Fruit fly (Drosophila melanogaster) whole organism, wandering third instar larva: Measurements from ENCODE around the gene CG5355.
A peak's percentile ranks its signal among the peaks of the same experiment; 100 is the strongest.

Experiments used
- CG32264 ChIP-seq: fragments of 200-800 bp; sonication (Bioruptor generic); optimal IDR thresholded peaks from 2 replicates; lab custom pipeline; 2016; ENCODE audit warnings: missing biosample characterization, missing genetic modification characterization
- CG9705 ChIP-seq: fragments of 200-800 bp; sonication (Bioruptor generic); optimal IDR thresholded peaks from 2 replicates; lab custom pipeline; 2018; ENCODE audit warnings: missing biosample characterization, mild to moderate bottlenecking, missing genetic modification characterization
- CrebA ChIP-seq: fragments of 200-800 bp; sonication (Bioruptor generic); optimal IDR thresholded peaks from 2 replicates; lab custom pipeline; 2016; ENCODE audit warnings: missing biosample characterization, mild to moderate bottlenecking, missing genetic modification characterization, borderline replicate concordance
- Dfd ChIP-seq: fragments of >200 bp; optimal IDR thresholded peaks from 2 replicates; lab custom pipeline; 2017; ENCODE audit warnings: missing biosample characterization, missing genetic modification characterization
- Dif ChIP-seq: fragments of 200-275, 200-300 bp; sonication (Bioruptor generic); optimal IDR thresholded peaks from 2 replicates; lab custom pipeline; 2018; ENCODE audit warnings: missing biosample characterization, missing genetic modification characterization; ENCODE audit not compliant: partially characterized antibody
- GATAd ChIP-seq: sonication (Bioruptor generic); optimal IDR thresholded peaks from 2 replicates; lab custom pipeline; 2016; ENCODE audit warnings: missing biosample characterization, missing genetic modification characterization
- HLH106 ChIP-seq: fragments of 200-800 bp; optimal IDR thresholded peaks from 3 replicates; lab custom pipeline; 2019; ENCODE audit warnings: missing biosample characterization, mild to moderate bottlenecking, missing genetic modification characterization, moderate library complexity
- Hnf4 ChIP-seq: fragments of 200-800 bp; sonication (Bioruptor generic); optimal IDR thresholded peaks from 2 replicates; lab custom pipeline; 2016; ENCODE audit warnings: missing biosample characterization, mild to moderate bottlenecking, missing genetic modification characterization
- Hr78 ChIP-seq: fragments of >200 bp; optimal IDR thresholded peaks from 2 replicates; lab custom pipeline; 2017; ENCODE audit warnings: missing biosample characterization, missing genetic modification characterization
- Hr83 ChIP-seq: fragments of 200-300 bp; sonication (Bioruptor generic); optimal IDR thresholded peaks from 2 replicates; lab custom pipeline; 2016; ENCODE audit warnings: missing biosample characterization, mild to moderate bottlenecking, missing genetic modification characterization, moderate library complexity; ENCODE audit not compliant: poor library complexity, severe bottlenecking
- Jra ChIP-seq: sonication (Bioruptor generic); optimal IDR thresholded peaks from 2 replicates; lab custom pipeline; 2016; ENCODE audit warnings: missing biosample characterization, missing genetic modification characterization
- Mio ChIP-seq: sonication (Bioruptor generic); optimal IDR thresholded peaks from 2 replicates; lab custom pipeline; 2016; ENCODE audit warnings: missing biosample characterization, missing genetic modification characterization
- Myc ChIP-seq: fragments of >200 bp; optimal IDR thresholded peaks from 2 replicates; lab custom pipeline; 2017
- N ChIP-seq: fragments of >200 bp; optimal IDR thresholded peaks from 2 replicates; lab custom pipeline; 2018; ENCODE audit warnings: missing biosample characterization, missing external identifiers, missing genetic modification characterization
- OdsH ChIP-seq: fragments of 200-800 bp; sonication (Bioruptor generic); optimal IDR thresholded peaks from 2 replicates; lab custom pipeline; 2016; ENCODE audit warnings: missing biosample characterization, mild to moderate bottlenecking, missing genetic modification characterization
- Rel ChIP-seq, 2 experiments: fragments of 200-800 bp; sonication (Bioruptor generic) in 1 of 2; optimal IDR thresholded peaks; 2 replicates in 1 of 2; 3 replicates in 1 of 2; lab custom pipeline; 2016 to 2019; ENCODE audit warnings: mild to moderate bottlenecking in 2 of 2, missing biosample characterization in 2 of 2, missing genetic modification characterization in 2 of 2, moderate library complexity in 1 of 2
- Sp1 ChIP-seq: fragments of 200-800 bp; sonication (Bioruptor generic); optimal IDR thresholded peaks from 3 replicates; lab custom pipeline; 2019; ENCODE audit warnings: missing biosample characterization, mild to moderate bottlenecking, missing genetic modification characterization, moderate library complexity
- Vsx2 ChIP-seq: fragments of 200-300, 225-300 bp; sonication (Bioruptor generic); optimal IDR thresholded peaks from 2 replicates; lab custom pipeline; 2018; ENCODE audit warnings: missing biosample characterization, missing genetic modification characterization; ENCODE audit not compliant: partially characterized antibody
- br ChIP-seq: fragments of 200-800 bp; sonication (Bioruptor generic); optimal IDR thresholded peaks from 2 replicates; lab custom pipeline; 2016; ENCODE audit warnings: missing biosample characterization, missing genetic modification characterization
- brk ChIP-seq: fragments of 200-800 bp; sonication (Bioruptor generic); optimal IDR thresholded peaks from 2 replicates; lab custom pipeline; 2016; ENCODE audit warnings: missing biosample characterization, mild to moderate bottlenecking, missing genetic modification characterization
- dl ChIP-seq, 2 experiments: fragments of 175-275, 200-275 bp in 1 of 2; fragments of 200-275 bp in 1 of 2; sonication (Bioruptor generic); optimal IDR thresholded peaks; lab custom pipeline; 2018; ENCODE audit warnings: mild to moderate bottlenecking in 2 of 2, missing biosample characterization in 2 of 2, missing genetic modification characterization in 2 of 2, moderate library complexity in 2 of 2; ENCODE audit not compliant: partially characterized antibody in 2 of 2, insufficient read depth in 1 of 2
- dmrt93B ChIP-seq: fragments of 200-800 bp; sonication (Bioruptor generic); optimal IDR thresholded peaks from 2 replicates; lab custom pipeline; 2018; ENCODE audit warnings: missing biosample characterization, mild to moderate bottlenecking, missing genetic modification characterization
- dsf ChIP-seq: sonication (Bioruptor generic); optimal IDR thresholded peaks from 2 replicates; lab custom pipeline; 2016; ENCODE audit warnings: missing biosample characterization, missing genetic modification characterization, borderline replicate concordance
- ey ChIP-seq: fragments of 200-800 bp; sonication (Bioruptor generic); optimal IDR thresholded peaks from 2 replicates; lab custom pipeline; 2016; ENCODE audit warnings: missing biosample characterization, missing genetic modification characterization
- foxo ChIP-seq, 2 experiments: fragments of 200-800 bp; sonication (Bioruptor generic); optimal IDR thresholded peaks; 2 replicates in 1 of 2; 3 replicates in 1 of 2; lab custom pipeline; 2016 to 2017; ENCODE audit warnings: missing biosample characterization in 2 of 2, missing genetic modification characterization in 2 of 2
- fru ChIP-seq: fragments of 200-800 bp; sonication (Bioruptor generic); optimal IDR thresholded peaks from 3 replicates; lab custom pipeline; 2016; ENCODE audit warnings: missing biosample characterization, mild to moderate bottlenecking, missing genetic modification characterization
- h ChIP-seq: fragments of 200-800 bp; sonication (Bioruptor generic); optimal IDR thresholded peaks from 3 replicates; lab custom pipeline; 2016; ENCODE audit warnings: missing biosample characterization, mild to moderate bottlenecking, missing genetic modification characterization
- jim ChIP-seq: fragments of 175-275, 200-325 bp; sonication (Bioruptor generic); optimal IDR thresholded peaks from 2 replicates; lab custom pipeline; 2016; ENCODE audit warnings: missing biosample characterization, mild to moderate bottlenecking, missing genetic modification characterization
- lola ChIP-seq: fragments of >200 bp; optimal IDR thresholded peaks from 2 replicates; lab custom pipeline; 2017; ENCODE audit warnings: missing biosample characterization, missing genetic modification characterization
- psq ChIP-seq: fragments of 200-800 bp; sonication (Bioruptor generic); optimal IDR thresholded peaks from 3 replicates; lab custom pipeline; 2017; ENCODE audit warnings: missing biosample characterization, mild to moderate bottlenecking, missing genetic modification characterization, moderate library complexity
- rgr ChIP-seq: fragments of 200-800 bp; sonication (Bioruptor generic); optimal IDR thresholded peaks from 3 replicates; lab custom pipeline; 2016; ENCODE audit warnings: missing biosample characterization, mild to moderate bottlenecking, missing genetic modification characterization
- sage ChIP-seq: fragments of 200-800 bp; sonication (Bioruptor generic); optimal IDR thresholded peaks from 2 replicates; lab custom pipeline; 2016; ENCODE audit warnings: missing biosample characterization, mild to moderate bottlenecking, missing genetic modification characterization
- sv ChIP-seq: fragments of 200-800 bp; sonication (Bioruptor generic); optimal IDR thresholded peaks from 3 replicates; lab custom pipeline; 2016; ENCODE audit warnings: missing biosample characterization, missing genetic modification characterization
- tai ChIP-seq: sonication (Bioruptor generic); optimal IDR thresholded peaks from 2 replicates; lab custom pipeline; 2016; ENCODE audit warnings: missing biosample characterization, missing genetic modification characterization
- usp ChIP-seq: fragments of >200 bp; optimal IDR thresholded peaks from 2 replicates; lab custom pipeline; 2017; ENCODE audit warnings: missing biosample characterization, missing genetic modification characterization
- woc ChIP-seq: sonication (Bioruptor generic); optimal IDR thresholded peaks from 2 replicates; lab custom pipeline; 2016; ENCODE audit warnings: missing biosample characterization, mild to moderate bottlenecking, missing genetic modification characterization

CG5355 gene

dm6 chr2L:10386824-10387223 is 26.4 kb downstream of the CG5355 start:
- no peak for TF ChIP-seq CG9705
- no peak for TF ChIP-seq Vsx2
- TF ChIP-seq Hr83 (GFP tag; lab: Kevin White, UChicago) = no peak
- TF ChIP-seq tai (GFP tag; lab: Kevin White, UChicago) = no peak
- no peak for TF ChIP-seq Mio
- no peak for TF ChIP-seq dl (GFP tag; optimal IDR thresholded peaks at IDR 0.05; lab: Kevin White, UChicago; ENCODE audit: insufficient read depth in 1 of 2, partially characterized antibody in 2 of 2)
- TF ChIP-seq Dfd (GFP tag; lab: Kevin White, UChicago) = no peak
- no peak for TF ChIP-seq CrebA (GFP tag; lab: Kevin White, UChicago)
- TF ChIP-seq Rel (GFP tag; optimal IDR thresholded peaks at IDR 0.05; lab: Kevin White, UChicago) = no peak
- no peak for TF ChIP-seq Rel (tag; optimal IDR thresholded peaks at IDR 0.05; lab: Kevin White, UChicago)
- no peak for TF ChIP-seq CG32264 (GFP tag; lab: Kevin White, UChicago)
- TF ChIP-seq lola = no peak
- TF ChIP-seq foxo (GFP tag; optimal IDR thresholded peaks at IDR 0.05; lab: Kevin White, UChicago) = no peak
- TF ChIP-seq HLH106 (tag; lab: Kevin White, UChicago) = no peak
- TF ChIP-seq psq = no peak
- TF ChIP-seq dmrt93B (GFP tag; lab: Kevin White, UChicago) = no peak
- no peak for TF ChIP-seq rgr (GFP tag; lab: Kevin White, UChicago)
- no peak for TF ChIP-seq brk (GFP tag; lab: Kevin White, UChicago)
- TF ChIP-seq dsf (GFP tag; lab: Kevin White, UChicago) = no peak

dm6 chr2L:10386208-10386805 is 27.0 kb downstream of the CG5355 start, which contains the start of the genes Cdk1 and mRpS7:
Gene Cdk1, minus strand, starts transcription at chr2L:10386262.
Gene mRpS7, plus strand, starts transcription at chr2L:10386662.
- TF ChIP-seq brk (GFP tag; lab: Kevin White, UChicago) (peak; percentile 30), Vsx2 (no peak), dl (GFP tag; optimal IDR thresholded peaks at IDR 0.05; lab: Kevin White, UChicago; ENCODE audit: insufficient read depth in 1 of 2, partially characterized antibody in 2 of 2) (no peak), CG9705 (no peak), Sp1 (GFP tag; lab: Kevin White, UChicago) (peak; percentile 55), Hr83 (GFP tag; lab: Kevin White, UChicago) (no peak), sv (GFP tag; lab: Kevin White, UChicago) (peak; percentile 43), HLH106 (tag; lab: Kevin White, UChicago) (peak; percentile 59), fru (GFP tag; lab: Kevin White, UChicago) (peak; percentile 49), sage (peak; percentile 3), foxo (GFP tag; optimal IDR thresholded peaks at IDR 0.05; lab: Kevin White, UChicago) (peak in 1 of 2 experiments; percentile 61), tai (GFP tag; lab: Kevin White, UChicago) (peak; percentile 47), usp (GFP tag; lab: Kevin White, UChicago) (no peak), psq (peak; percentile 27), Jra (GFP tag; lab: Kevin White, UChicago) (peak; percentile 43), Dif (no peak), jim (GFP tag; lab: Kevin White, UChicago) (no peak), lola (no peak), Hnf4 (GFP tag; lab: Kevin White, UChicago) (peak; percentile 49), ey (GFP tag; lab: Kevin White, UChicago) (peak; percentile 28), OdsH (GFP tag; lab: Kevin White, UChicago) (peak; percentile 4), dmrt93B (GFP tag; lab: Kevin White, UChicago) (no peak), Myc (peak; percentile 9), br (GFP tag; lab: Kevin White, UChicago) (no peak), Hr78 (GFP tag; lab: Kevin White, UChicago) (no peak), Rel (GFP tag; optimal IDR thresholded peaks at IDR 0.05; lab: Kevin White, UChicago) (no peak), Rel (tag; optimal IDR thresholded peaks at IDR 0.05; lab: Kevin White, UChicago) (no peak), h (GFP tag; lab: Kevin White, UChicago) (peak; percentile 44), rgr (GFP tag; lab: Kevin White, UChicago) (peak; percentile 2), GATAd (no peak), woc (peak; percentile 76), N (GFP tag; lab: Kevin White, UChicago) (no peak)
